Fruit fly (Drosophila melanogaster): Measurements from ENCODE around the gene orb.

dm6 chr3R:23302178-23302577 is 21.5 kb upstream of the orb start:
- TF ChIP-seq CG12605 (GFP tag; IDR thresholded peaks at IDR 0.05) (no peak), Pif1A (GFP tag; optimal IDR thresholded peaks at IDR 0.05) (no peak), CG10348 (GFP tag; IDR thresholded peaks at IDR 0.05) (no peak), CG17806 (tag; optimal IDR thresholded peaks at IDR 0.05) (no peak), EcR (GFP tag; optimal IDR thresholded peaks at IDR 0.05) (no peak), CG9948 (tag; optimal IDR thresholded peaks at IDR 0.05) (no peak), CG13204 (GFP tag; optimal IDR thresholded peaks at IDR 0.05) (no peak), CG4496 (GFP tag; IDR thresholded peaks at IDR 0.05) (no peak), Snoo (tag; optimal IDR thresholded peaks at IDR 0.05) (no peak), Pif1B (GFP tag; optimal IDR thresholded peaks at IDR 0.05) (no peak)
